Fruit fly (Drosophila melanogaster): ENCODE results near the gene sphinx2.

The sphinx2 gene

DNA sequence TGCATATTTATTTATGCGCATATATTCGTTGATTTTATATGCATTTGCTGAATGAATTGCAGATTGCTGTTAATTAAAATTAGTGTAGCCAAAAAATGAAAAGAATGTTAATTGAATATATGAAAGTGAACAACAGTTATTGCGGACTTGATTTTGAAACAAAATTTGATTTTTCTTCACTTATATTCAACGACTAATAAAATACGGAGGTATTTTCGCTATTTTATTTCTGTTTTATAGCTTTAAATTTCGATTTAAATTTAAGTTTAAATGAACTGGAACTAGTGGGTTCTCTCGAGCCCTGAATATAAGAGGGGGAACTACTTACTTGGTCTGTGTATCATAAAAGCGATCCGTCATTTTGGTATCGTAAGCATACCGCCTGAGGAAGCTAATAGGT, 44.5 kb downstream of the sphinx2 start, which contains the start of gene CG32379:
TSS of gene CG32379 (plus strand) at position 301 of the 400 bp plus-strand sequence.
- TF ChIP-seq Side (GFP tag; optimal IDR thresholded peaks at IDR 0.05) (no peak), CG12769 (tag; optimal IDR thresholded peaks at IDR 0.05) (no peak), tup (GFP tag; optimal IDR thresholded peaks at IDR 0.05) (no peak), gcm (GFP tag; optimal IDR thresholded peaks at IDR 0.05) (no peak), H15 (GFP tag; IDR thresholded peaks at IDR 0.05) (no peak), pb (GFP tag; optimal IDR thresholded peaks at IDR 0.05) (no peak), CoRest (tag; optimal IDR thresholded peaks at IDR 0.05) (no peak), HLH3B (GFP tag; IDR thresholded peaks at IDR 0.05) (no peak), dan (GFP tag; IDR thresholded peaks at IDR 0.05) (no peak), her (GFP tag; optimal IDR thresholded peaks at IDR 0.05) (no peak), lov (optimal IDR thresholded peaks at IDR 0.05) (no peak), lov (GFP tag; IDR thresholded peaks at IDR 0.05) (no peak), scrt (GFP tag; optimal IDR thresholded peaks at IDR 0.05) (no peak), corto (GFP tag; optimal IDR thresholded peaks at IDR 0.05) (no peak), CG3838 (GFP tag; optimal IDR thresholded peaks at IDR 0.05) (no peak), Atf-2 (GFP tag; optimal IDR thresholded peaks at IDR 0.05) (no peak), exex (tag; optimal IDR thresholded peaks at IDR 0.05) (no peak), unc-4 (GFP tag; IDR thresholded peaks at IDR 0.05; ENCODE audit: partially characterized antibody) (no peak), Atf3 (GFP tag; optimal IDR thresholded peaks at IDR 0.05) (no peak), al (GFP tag; IDR thresholded peaks at IDR 0.05) (no peak), CG30020 (tag; optimal IDR thresholded peaks at IDR 0.05) (no peak)

DNA sequence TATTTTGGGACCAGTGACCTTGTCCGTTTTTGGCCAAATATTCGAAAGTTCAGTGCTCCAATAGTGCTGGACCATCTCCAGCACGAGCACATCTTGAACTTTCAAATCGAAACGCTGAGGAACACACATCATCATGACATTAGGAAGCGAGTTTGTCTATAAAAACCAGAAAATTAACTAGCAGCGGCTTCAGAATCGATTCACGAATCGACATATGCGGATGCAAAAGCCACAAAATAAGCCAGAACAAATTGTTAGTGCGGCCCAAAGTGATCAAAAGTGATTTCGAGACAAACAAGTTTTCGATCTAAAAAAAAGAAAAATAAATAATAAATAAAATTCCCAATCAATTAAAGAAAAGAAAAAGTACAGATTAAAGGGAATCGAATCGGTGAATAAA, 50.1 kb downstream of the sphinx2 start, which contains the start of gene CG8563:
TSS of gene CG8563 (plus strand) at position 301 of the 400 bp plus-strand sequence.
- TF ChIP-seq CG2712 (tag; optimal IDR thresholded peaks at IDR 0.05): no peak

DNA sequence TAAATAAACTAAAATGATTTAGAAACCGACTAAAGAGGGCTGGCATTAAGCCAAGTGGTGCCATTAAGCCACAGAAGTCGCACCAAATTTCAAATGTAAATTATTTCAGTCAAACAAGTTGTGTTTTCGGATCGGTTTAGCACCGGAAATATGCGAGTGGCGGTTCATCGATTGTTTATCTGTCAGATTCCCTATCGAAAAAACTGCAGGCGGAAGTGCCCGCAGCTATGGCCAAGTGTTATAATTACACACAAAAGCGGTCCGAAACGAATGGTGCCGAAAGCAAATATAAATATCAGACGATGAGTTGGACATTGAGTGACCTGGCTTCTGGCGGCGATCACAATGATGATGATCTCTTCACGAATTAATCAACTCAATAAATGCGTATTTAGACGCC, 50.5 kb downstream of the sphinx2 start:
- TF ChIP-seq nom (GFP tag; optimal IDR thresholded peaks at IDR 0.05): no peak
- TF ChIP-seq oc (tag; optimal IDR thresholded peaks at IDR 0.05): no peak
- no peak for TF ChIP-seq mirr (GFP tag; optimal IDR thresholded peaks at IDR 0.05)
- no peak for TF ChIP-seq CG12391 (tag; optimal IDR thresholded peaks at IDR 0.05)
- TF ChIP-seq CG4707 (GFP tag; optimal IDR thresholded peaks at IDR 0.05): no peak
- TF ChIP-seq chinmo (GFP tag; IDR thresholded peaks at IDR 0.05; ENCODE audit: partially characterized antibody): 0 out of 4 replicates have a peak, but pooled peaks have one; percentile 51
- TF ChIP-seq CG1792 (GFP tag; optimal IDR thresholded peaks at IDR 0.05): no peak
- TF ChIP-seq Eip74EF (GFP tag; optimal IDR thresholded peaks at IDR 0.05): peak in 1 of 2 experiments; percentile 68
- no peak for TF ChIP-seq Mrtf (GFP tag; IDR thresholded peaks at IDR 0.05)
- no peak for TF ChIP-seq CG17385 (GFP tag; optimal IDR thresholded peaks at IDR 0.05)
- no peak for TF ChIP-seq CG9817 (tag; optimal IDR thresholded peaks at IDR 0.05)
- no peak for TF ChIP-seq crc (GFP tag; optimal IDR thresholded peaks at IDR 0.05)
- TF ChIP-seq Oli (tag; optimal IDR thresholded peaks at IDR 0.05): no peak
- TF ChIP-seq Nf-YC (tag; optimal IDR thresholded peaks at IDR 0.05): no peak
- TF ChIP-seq Stat92E (GFP tag; optimal IDR thresholded peaks at IDR 0.05): no peak
